Fruit fly (Drosophila melanogaster) whole organism, prepupa: Measurements from ENCODE around the gene GABA-B-R3.

ENCODE experiments used
- OdsH ChIP-seq: fragments of 200-800 bp; sonication (Bioruptor generic); optimal IDR thresholded peaks from 3 replicates; lab custom pipeline; 2016; ENCODE audit warnings: missing biosample characterization, missing genetic modification characterization
- Smox ChIP-seq: fragments of 200-800 bp; sonication (Bioruptor generic); optimal IDR thresholded peaks from 3 replicates; lab custom pipeline; 2016; ENCODE audit warnings: missing biosample characterization, missing genetic modification characterization
- dsx ChIP-seq: fragments of 200-800 bp; optimal IDR thresholded peaks from 3 replicates; lab custom pipeline; 2019; ENCODE audit warnings: missing biosample characterization, mild to moderate bottlenecking, missing genetic modification characterization, moderate library complexity; ENCODE audit not compliant: poor library complexity, severe bottlenecking

- TF ChIP-seq dsx (GFP tag; lab: Kevin White, UChicago) (no peak), OdsH (GFP tag; lab: Kevin White, UChicago) (no peak), Smox (no peak)
These were observed at the start of gene GABA-B-R3 for dm6 chr2L:749645-750044.
